Fruit fly (Drosophila melanogaster) whole organism, embryonic: ENCODE measurements around the gene LysD.

Source experiments
- CG13775 ChIP-seq: fragments of 200-800 bp; sonication (Bioruptor generic); optimal IDR thresholded peaks from 3 replicates; lab custom pipeline; 2017; ENCODE audit warnings: missing biosample characterization, mild to moderate bottlenecking, missing genetic modification characterization
- Max ChIP-seq: fragments of 200-800 bp; sonication (Bioruptor generic); optimal IDR thresholded peaks from 2 replicates; lab custom pipeline; 2016; ENCODE audit warnings: missing biosample characterization, mild to moderate bottlenecking, missing genetic modification characterization
- gce ChIP-seq: fragments of 200-800 bp; sonication (Bioruptor generic); IDR thresholded peaks from 3 replicates; pipeline ENCODE4 v1.3.6; 2022; ENCODE audit warnings: missing biosample characterization, missing genetic modification characterization
- kay ChIP-seq: fragments of 200-800 bp; sonication (Bioruptor generic); optimal IDR thresholded peaks from 2 replicates; lab custom pipeline; 2016; ENCODE audit warnings: missing biosample characterization, missing genetic modification characterization
- lola ChIP-seq, 3 experiments: fragments of >200 bp in 2 of 3; fragments of 200-800 bp in 1 of 3; sonication (Bioruptor generic) in 1 of 3; optimal IDR thresholded peaks; 2 replicates each; lab custom pipeline; 2017 to 2019; ENCODE audit warnings: missing biosample characterization in 3 of 3, missing genetic modification characterization in 3 of 3, mild to moderate bottlenecking in 1 of 3, moderate library complexity in 1 of 3
- pan ChIP-seq, 4 experiments: fragments of >200 bp in 3 of 4; fragments of 200-800 bp in 1 of 4; sonication (Bioruptor generic) in 1 of 4; optimal IDR thresholded peaks in 3 of 4; IDR thresholded peaks in 1 of 4; 2 replicates each; pipeline versions ENCODE4 v1.3.6 to Lab custom; 2017 to 2022; ENCODE audit warnings: missing biosample characterization in 2 of 4, missing genetic modification characterization in 2 of 4, mixed read lengths in 1 of 4
- pfk ChIP-seq: fragments of 200-800 bp; sonication (Bioruptor generic); optimal IDR thresholded peaks from 2 replicates; lab custom pipeline; 2018; ENCODE audit warnings: missing biosample characterization, mild to moderate bottlenecking, missing genetic modification characterization, moderate library complexity
- repo ChIP-seq: fragments of 200-800 bp; sonication (Bioruptor generic); optimal IDR thresholded peaks from 2 replicates; lab custom pipeline; 2016; ENCODE audit warnings: missing biosample characterization, missing genetic modification characterization
- ro ChIP-seq: fragments of 200-800 bp; sonication (Bioruptor generic); IDR thresholded peaks from 2 replicates; pipeline ENCODE4 v1.3.6; 2022; ENCODE audit warnings: missing biosample characterization, missing genetic modification characterization

- TF ChIP-seq pfk: no peak
- no peak for TF ChIP-seq repo (GFP tag; lab: Kevin White, UChicago)
- TF ChIP-seq pan (optimal IDR thresholded peaks at IDR 0.05; lab: Kevin White, UChicago): no peak
- peak in 1 of 2 experiments; percentile 25 for TF ChIP-seq pan (GFP tag; optimal IDR thresholded peaks at IDR 0.05 in 1 of 2, IDR thresholded peaks at IDR 0.05 in 1 of 2)
- no peak for TF ChIP-seq lola (GFP tag; optimal IDR thresholded peaks at IDR 0.05; lab: Kevin White, UChicago)
- TF ChIP-seq kay (GFP tag; lab: Kevin White, UChicago): no peak
- no peak for TF ChIP-seq CG13775 (GFP tag; lab: Kevin White, UChicago)
- no peak for TF ChIP-seq ro (GFP tag; lab: Robert Waterston, UW)
- TF ChIP-seq Max (GFP tag; lab: Kevin White, UChicago): no peak
- TF ChIP-seq gce (GFP tag; lab: Robert Waterston, UW): no peak
Observed at dm6 chr3L:1176515-1176914, 34.5 kb downstream of the LysD start.
